Worm (Caenorhabditis elegans) whole organism, young adult: ENCODE data around the gene C40C9.4.
A peak's percentile ranks its signal among the peaks of the same experiment; 100 is the strongest.

Experiments
- B0261.1 ChIP-seq: sonication (generic microtip); optimal IDR thresholded peaks from 2 replicates; lab custom pipeline; 2016; ENCODE audit warnings: mild to moderate bottlenecking, missing genetic modification characterization, moderate library complexity, missing compliant biosample characterization
- B0336.3 ChIP-seq: fragments of 200-800 bp; sonication (Bioruptor generic); IDR thresholded peaks from 2 replicates; pipeline ENCODE4 v1.3.6; 2022; ENCODE audit warnings: missing genetic modification characterization, missing compliant biosample characterization
- C06A6.2 ChIP-seq: fragments of 200-800 bp; sonication (Bioruptor generic); conservative IDR thresholded peaks from 2 replicates; pipeline ENCODE4 v1.3.6; 2022; ENCODE audit warnings: missing genetic modification characterization, missing compliant biosample characterization
- F37B4.10 ChIP-seq: fragments of 200-800 bp; sonication (Bioruptor generic); IDR thresholded peaks from 2 replicates; pipeline ENCODE4 v1.3.6; 2022; ENCODE audit warnings: missing genetic modification characterization, missing compliant biosample characterization
- F55B11.4 ChIP-seq: sonication (generic microtip); optimal IDR thresholded peaks from 2 replicates; lab custom pipeline; 2016; ENCODE audit warnings: missing compliant biosample characterization, missing genetic modification characterization, borderline replicate concordance; ENCODE audit not compliant: insufficient read depth
- F57A8.1 ChIP-seq: fragments of 200-800 bp; sonication (Bioruptor generic); optimal IDR thresholded peaks from 2 replicates; lab custom pipeline; 2018; ENCODE audit warnings: mild to moderate bottlenecking, missing genetic modification characterization, moderate library complexity, missing compliant biosample characterization
- K12H6.12 ChIP-seq: fragments of 200-800 bp; sonication (Bioruptor generic); optimal IDR thresholded peaks from 2 replicates; lab custom pipeline; 2018; ENCODE audit warnings: mild to moderate bottlenecking, missing genetic modification characterization, missing compliant biosample characterization
- Y67H2A.10 ChIP-seq: fragments of 200-800 bp; sonication (Bioruptor generic); conservative IDR thresholded peaks from 2 replicates; pipeline ENCODE4 v1.3.6; 2022; ENCODE audit warnings: missing genetic modification reagents, missing genetic modification characterization, missing compliant biosample characterization
- Y95B8A.8 ChIP-seq: fragments of 200-800 bp; sonication (Bioruptor generic); IDR thresholded peaks from 2 replicates; pipeline ENCODE4 v1.3.6; 2022; ENCODE audit warnings: missing genetic modification reagents, missing genetic modification characterization, missing compliant biosample characterization
- ZK185.1 ChIP-seq: sonication (generic microtip); optimal IDR thresholded peaks from 2 replicates; lab custom pipeline; 2016; ENCODE audit warnings: mild to moderate bottlenecking, missing genetic modification characterization, missing compliant biosample characterization; ENCODE audit not compliant: poor library complexity, severe bottlenecking
- aptf-3 ChIP-seq: fragments of 200-800 bp; sonication (Bioruptor generic); IDR thresholded peaks from 2 replicates; pipeline ENCODE4 v1.3.6; 2022; ENCODE audit warnings: missing genetic modification characterization, missing compliant biosample characterization
- athp-1 ChIP-seq: sonication (generic microtip); optimal IDR thresholded peaks from 2 replicates; lab custom pipeline; 2017; ENCODE audit warnings: mild to moderate bottlenecking, missing genetic modification characterization, missing compliant biosample characterization
- attf-3 ChIP-seq: fragments of 200-800 bp; sonication (Bioruptor generic); conservative IDR thresholded peaks from 2 replicates; pipeline ENCODE4 v1.3.6; 2022; ENCODE audit warnings: missing genetic modification reagents, missing genetic modification characterization, missing compliant biosample characterization
- attf-5 ChIP-seq: fragments of 200-800 bp; sonication (Bioruptor generic); optimal IDR thresholded peaks from 2 replicates; lab custom pipeline; 2018; ENCODE audit warnings: mild to moderate bottlenecking, missing genetic modification characterization, missing compliant biosample characterization
- cebp-1 ChIP-seq, 2 experiments: fragments of 200-800 bp in 1 of 2; sonication (Bioruptor generic) in 1 of 2; sonication (generic microtip) in 1 of 2; IDR thresholded peaks in 1 of 2; optimal IDR thresholded peaks in 1 of 2; 2 replicates each; pipeline versions ENCODE4 v1.3.6 to Lab custom; 2017 to 2022; ENCODE audit warnings: missing compliant biosample characterization in 2 of 2, missing genetic modification characterization in 2 of 2, mild to moderate bottlenecking in 1 of 2, missing genetic modification reagents in 1 of 2, moderate library complexity in 1 of 2
- cebp-2 ChIP-seq: fragments of 200-800 bp; sonication (Bioruptor generic); IDR thresholded peaks from 2 replicates; pipeline ENCODE4 v1.3.6; 2022; ENCODE audit warnings: missing genetic modification characterization, missing compliant biosample characterization
- dox-1 ChIP-seq: fragments of 200-800 bp; sonication (Bioruptor generic); IDR thresholded peaks from 2 replicates; pipeline ENCODE4 v1.3.6; 2022; ENCODE audit warnings: missing genetic modification reagents, missing genetic modification characterization, missing compliant biosample characterization
- dpff-1 ChIP-seq: sonication (generic microtip); optimal IDR thresholded peaks from 2 replicates; lab custom pipeline; 2017; ENCODE audit warnings: mild to moderate bottlenecking, missing genetic modification characterization, missing compliant biosample characterization
- egl-18 ChIP-seq: fragments of 200-800 bp; sonication (Bioruptor generic); IDR thresholded peaks from 2 replicates; pipeline ENCODE4 v1.3.6; 2022; ENCODE audit warnings: missing genetic modification reagents, missing genetic modification characterization, missing compliant biosample characterization
- egl-44 ChIP-seq: fragments of 200-800 bp; sonication (Bioruptor generic); IDR thresholded peaks from 2 replicates; pipeline ENCODE4 v1.3.6; 2022; ENCODE audit warnings: missing genetic modification reagents, missing genetic modification characterization, missing compliant biosample characterization
- ets-4 ChIP-seq: fragments of 200-800 bp; sonication (Bioruptor generic); optimal IDR thresholded peaks from 2 replicates; lab custom pipeline; 2018; ENCODE audit warnings: mild to moderate bottlenecking, missing genetic modification characterization, missing compliant biosample characterization
- gei-17 ChIP-seq: fragments of 200-800 bp; sonication (Bioruptor generic); optimal IDR thresholded peaks from 2 replicates; lab custom pipeline; 2018; ENCODE audit warnings: mild to moderate bottlenecking, missing genetic modification characterization, missing compliant biosample characterization
- him-1 ChIP-seq: sonication (generic microtip); optimal IDR thresholded peaks from 2 replicates; lab custom pipeline; 2016; ENCODE audit warnings: missing genotype, missing genetic modification reagents, missing genetic modification characterization, missing compliant biosample characterization
- hsf-1 ChIP-seq: fragments of 200-800 bp; sonication (Bioruptor generic); IDR thresholded peaks from 2 replicates; pipeline ENCODE4 v1.3.6; 2022; ENCODE audit warnings: missing genetic modification reagents, missing genetic modification characterization, missing compliant biosample characterization
- lin-35 ChIP-seq, 3 experiments: fragments of 150-350 bp in 2 of 3; sonication (generic microtip) in 1 of 3; optimal IDR thresholded peaks; 2 replicates each; lab custom pipeline; 2014 to 2018; ENCODE audit warnings: missing biosample characterization in 3 of 3, missing genetic modification characterization in 3 of 3, missing genetic modification reagents in 3 of 3
- lin-40 ChIP-seq: sonication (generic microtip); optimal IDR thresholded peaks from 2 replicates; lab custom pipeline; 2016; ENCODE audit warnings: missing genetic modification characterization, mild to moderate bottlenecking, missing compliant biosample characterization, missing genotype, missing genetic modification reagents
- lsy-27 ChIP-seq: sonication (generic microtip); optimal IDR thresholded peaks from 2 replicates; lab custom pipeline; 2017; ENCODE audit warnings: missing genetic modification characterization, mild to moderate bottlenecking, missing compliant biosample characterization, antibody characterized with exemption, missing genotype, borderline replicate concordance; ENCODE audit not compliant: insufficient read depth
- madf-10 ChIP-seq: sonication (generic microtip); optimal IDR thresholded peaks from 2 replicates; lab custom pipeline; 2016; ENCODE audit warnings: mild to moderate bottlenecking, missing genetic modification characterization, missing compliant biosample characterization
- madf-3 ChIP-seq: fragments of 200-800 bp; sonication (Bioruptor generic); IDR thresholded peaks from 2 replicates; pipeline ENCODE4 v1.3.6; 2022; ENCODE audit warnings: missing genetic modification reagents, missing genetic modification characterization, missing compliant biosample characterization
- mcd-1 ChIP-seq: fragments of 200-800 bp; sonication (Bioruptor generic); IDR thresholded peaks from 2 replicates; pipeline ENCODE4 v1.3.6; 2022; ENCODE audit warnings: missing genetic modification reagents, missing genetic modification characterization, missing compliant biosample characterization
- mel-28 ChIP-seq: sonication (generic microtip); optimal IDR thresholded peaks from 2 replicates; lab custom pipeline; 2016; ENCODE audit warnings: borderline replicate concordance, mild to moderate bottlenecking, missing genetic modification characterization, missing compliant biosample characterization
- mes-4 ChIP-seq: sonication (generic microtip); optimal IDR thresholded peaks from 2 replicates; lab custom pipeline; 2016; ENCODE audit warnings: missing genotype, missing genetic modification characterization, missing compliant biosample characterization
- mxl-1 ChIP-seq: sonication (generic microtip); optimal IDR thresholded peaks from 2 replicates; lab custom pipeline; 2016; ENCODE audit warnings: missing genetic modification characterization, missing compliant biosample characterization
- nfya-1 ChIP-seq: sonication (generic microtip); optimal IDR thresholded peaks from 2 replicates; lab custom pipeline; 2017; ENCODE audit warnings: antibody characterized with exemption, missing compliant biosample characterization, missing genetic modification characterization, borderline replicate concordance; ENCODE audit not compliant: insufficient read depth
- pbrm-1 ChIP-seq: fragments of 200-800 bp; sonication (Bioruptor generic); IDR thresholded peaks from 2 replicates; pipeline ENCODE4 v1.3.6; 2022; ENCODE audit warnings: missing genetic modification reagents, missing genetic modification characterization, missing compliant biosample characterization
- rcor-1 ChIP-seq: fragments of 200-800 bp; sonication (Bioruptor generic); IDR thresholded peaks from 2 replicates; pipeline ENCODE4 v1.3.6; 2022; ENCODE audit warnings: missing genetic modification reagents, missing genetic modification characterization, missing compliant biosample characterization
- rpc-1 ChIP-seq, 2 experiments: fragments of 150-350 bp in 1 of 2; sonication (generic microtip) in 1 of 2; optimal IDR thresholded peaks; 2 replicates each; lab custom pipeline; 2014 to 2018; ENCODE audit warnings: missing biosample characterization in 1 of 2, missing genetic modification characterization in 1 of 2, missing genetic modification reagents in 1 of 2, missing genotype in 1 of 2
- sdz-38 ChIP-seq: sonication (generic microtip); optimal IDR thresholded peaks from 2 replicates; lab custom pipeline; 2016; ENCODE audit warnings: missing genotype, missing genetic modification characterization, missing compliant biosample characterization
- snpc-1.1 ChIP-seq: sonication (generic microtip); optimal IDR thresholded peaks from 2 replicates; lab custom pipeline; 2017; ENCODE audit warnings: missing genetic modification characterization, mild to moderate bottlenecking, missing compliant biosample characterization, antibody characterized with exemption, moderate library complexity, missing genotype, missing genetic modification reagents; ENCODE audit not compliant: insufficient read depth
- somi-1 ChIP-seq: fragments of 200-800 bp; sonication (Bioruptor generic); optimal IDR thresholded peaks from 2 replicates; lab custom pipeline; 2018; ENCODE audit warnings: mild to moderate bottlenecking, missing genetic modification characterization, missing compliant biosample characterization
- tbp1 ChIP-seq: fragments of 200-800 bp; sonication (Bioruptor generic); optimal IDR thresholded peaks from 2 replicates; lab custom pipeline; 2018; ENCODE audit warnings: mild to moderate bottlenecking, missing genetic modification characterization, missing compliant biosample characterization
- unc-62 ChIP-seq: fragments of 150-350 bp; optimal IDR thresholded peaks from 2 replicates; lab custom pipeline; 2014; ENCODE audit warnings: missing biosample characterization, missing genetic modification reagents, missing genetic modification characterization
- xnd-1 ChIP-seq: sonication (generic microtip); optimal IDR thresholded peaks from 2 replicates; lab custom pipeline; 2016; ENCODE audit warnings: missing genotype, missing genetic modification reagents, missing genetic modification characterization, missing compliant biosample characterization
- zfh-2 ChIP-seq: fragments of 200-800 bp; sonication (Bioruptor generic); conservative IDR thresholded peaks from 2 replicates; pipeline ENCODE4 v1.3.6; 2022; ENCODE audit warnings: missing genetic modification reagents, missing genetic modification characterization, missing compliant biosample characterization
- zim-3 ChIP-seq: sonication (generic microtip); optimal IDR thresholded peaks from 2 replicates; lab custom pipeline; 2017; ENCODE audit warnings: mild to moderate bottlenecking, missing genetic modification characterization, moderate library complexity, missing compliant biosample characterization
- ztf-26 ChIP-seq: sonication (generic microtip); optimal IDR thresholded peaks from 2 replicates; lab custom pipeline; 2017; ENCODE audit warnings: missing genetic modification characterization, missing compliant biosample characterization
- ztf-3 ChIP-seq: fragments of 200-800 bp; sonication (Bioruptor generic); optimal IDR thresholded peaks from 2 replicates; lab custom pipeline; 2018; ENCODE audit warnings: mild to moderate bottlenecking, missing genetic modification characterization, missing compliant biosample characterization

The C40C9.4 gene

DNA sequence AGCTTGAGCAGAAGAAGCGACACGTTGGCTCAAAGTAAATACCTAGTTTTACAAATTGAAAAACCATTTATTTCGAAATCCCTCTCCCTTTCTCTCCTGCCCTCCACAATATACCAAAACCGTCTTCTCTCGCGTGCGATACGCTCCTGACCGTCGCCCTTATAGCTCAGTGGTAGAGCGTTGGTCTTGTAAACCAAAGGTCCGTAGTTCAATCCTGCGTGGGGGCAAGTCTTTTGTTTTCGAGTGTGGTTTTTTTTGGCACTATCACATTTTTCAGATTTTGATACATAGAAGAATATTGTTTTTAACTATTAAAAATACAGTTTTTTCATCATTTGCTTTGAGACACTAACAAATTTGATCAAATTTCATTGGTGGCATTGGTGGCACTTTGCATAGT is 2.7 kb downstream of the C40C9.4 start (continued):
- TF ChIP-seq mel-28 (tag; lab: Kevin White, UChicago): no peak
- peak; percentile 80 for TF ChIP-seq dox-1
- peak in 1 of 3 experiments; percentile 53 for TF ChIP-seq lin-35 (GFP tag; optimal IDR thresholded peaks at IDR 0.05; lab: Kevin White, UChicago)
- no peak for TF ChIP-seq cebp-2 (GFP tag; lab: Robert Waterston, UW)
- peak; percentile 20 for TF ChIP-seq K12H6.12 (tag; lab: Kevin White, UChicago)
- peak; percentile 57 for TF ChIP-seq mxl-1 (tag; lab: Kevin White, UChicago)
- no peak for TF ChIP-seq zim-3
- no peak for TF ChIP-seq Y95B8A.8 (GFP tag; lab: Robert Waterston, UW)
- TF ChIP-seq nfya-1 (tag; lab: Kevin White, UChicago): no peak
- no peak for TF ChIP-seq xnd-1 (tag; lab: Kevin White, UChicago)
- TF ChIP-seq sdz-38: no peak
- TF ChIP-seq egl-18 (GFP tag; lab: Robert Waterston, UW): no peak
- TF ChIP-seq F37B4.10 (GFP tag; lab: Robert Waterston, UW): no peak
- TF ChIP-seq egl-44: no peak
- no peak for TF ChIP-seq ets-4 (GFP tag; lab: Kevin White, UChicago)
- peak; percentile 58 for TF ChIP-seq ZK185.1 (tag; lab: Kevin White, UChicago)
- TF ChIP-seq attf-5 (GFP tag; lab: Kevin White, UChicago): peak; percentile 39
- no peak for TF ChIP-seq C06A6.2 (GFP tag; lab: Robert Waterston, UW)
- TF ChIP-seq B0261.1 (tag; lab: Kevin White, UChicago): peak; percentile 80
- TF ChIP-seq aptf-3 (GFP tag; lab: Robert Waterston, UW): peak; percentile 79; the same call in 1 of the 2 replicates
- TF ChIP-seq F57A8.1 (GFP tag; lab: Kevin White, UChicago): no peak
- no peak for TF ChIP-seq mcd-1 (GFP tag; lab: Robert Waterston, UW)
- TF ChIP-seq F55B11.4 (tag; lab: Kevin White, UChicago): no peak
- TF ChIP-seq Y67H2A.10 (GFP tag; lab: Robert Waterston, UW): no peak
- TF ChIP-seq zfh-2: no peak
- TF ChIP-seq dpff-1: no peak
- no peak for TF ChIP-seq unc-62 (GFP tag; lab: Kevin White, UChicago)
- TF ChIP-seq madf-10 (tag; lab: Kevin White, UChicago): peak; percentile 20
- TF ChIP-seq rcor-1 (GFP tag; lab: Robert Waterston, UW): peak; percentile 70
- no peak for TF ChIP-seq madf-3
- TF ChIP-seq cebp-1 (GFP tag; IDR thresholded peaks at IDR 0.05; lab: Robert Waterston, UW): peak; percentile 62; the same call in 1 of the 2 replicates
- no peak for TF ChIP-seq cebp-1 (tag; optimal IDR thresholded peaks at IDR 0.05; lab: Kevin White, UChicago)
- no peak for TF ChIP-seq attf-3
- TF ChIP-seq ztf-3 (GFP tag; lab: Kevin White, UChicago): no peak
- peak; percentile 41 for TF ChIP-seq lin-40 (tag; lab: Kevin White, UChicago)
- no peak for TF ChIP-seq athp-1 (tag; lab: Kevin White, UChicago)
- TF ChIP-seq somi-1: no peak
- peak; percentile 10 for TF ChIP-seq ztf-26 (tag; lab: Kevin White, UChicago)
- peak; percentile 83 for TF ChIP-seq him-1 (tag; lab: Kevin White, UChicago)
- peak; percentile 11 for TF ChIP-seq mes-4 (tag; lab: Kevin White, UChicago)
- peak; percentile 60 for TF ChIP-seq snpc-1.1 (tag; lab: Kevin White, UChicago)
- 0 out of 2 replicates have a peak, but pooled peaks have one; percentile 12 for TF ChIP-seq hsf-1 (GFP tag; lab: Robert Waterston, UW)
- peak; percentile 94 for TF ChIP-seq rpc-1 (optimal IDR thresholded peaks at IDR 0.05; lab: Kevin White, UChicago)
- peak; percentile 96 for TF ChIP-seq rpc-1 (tag; optimal IDR thresholded peaks at IDR 0.05; lab: Kevin White, UChicago)
- TF ChIP-seq lsy-27: no peak
- TF ChIP-seq B0336.3 (GFP tag; lab: Robert Waterston, UW): no peak
- TF ChIP-seq gei-17 (GFP tag; lab: Kevin White, UChicago): no peak
- peak; percentile 91 for TF ChIP-seq tbp1
- TF ChIP-seq pbrm-1: peak; percentile 92
